Fruit fly (Drosophila melanogaster): Measurements from ENCODE around the gene CG5715.

dm6 chr3R:24270578-24270977 is 23.6 kb downstream of the CG5715 start:
- TF ChIP-seq pan (optimal IDR thresholded peaks at IDR 0.05) (no peak), psq (optimal IDR thresholded peaks at IDR 0.05) (no peak), CG8478 (optimal IDR thresholded peaks at IDR 0.05) (no peak), EcR (GFP tag; optimal IDR thresholded peaks at IDR 0.05) (no peak)
